Fruit fly (Drosophila melanogaster) whole organism, wandering third instar larva: Measurements from ENCODE around the gene CG4230.

ENCODE experiments used
- Dfd ChIP-seq: fragments of >200 bp; optimal IDR thresholded peaks from 2 replicates; lab custom pipeline; 2017; ENCODE audit warnings: missing biosample characterization, missing genetic modification characterization
- Dif ChIP-seq: fragments of 200-275, 200-300 bp; sonication (Bioruptor generic); optimal IDR thresholded peaks from 2 replicates; lab custom pipeline; 2018; ENCODE audit warnings: missing biosample characterization, missing genetic modification characterization; ENCODE audit not compliant: partially characterized antibody
- br ChIP-seq: fragments of 200-800 bp; sonication (Bioruptor generic); optimal IDR thresholded peaks from 2 replicates; lab custom pipeline; 2016; ENCODE audit warnings: missing biosample characterization, missing genetic modification characterization
- brk ChIP-seq: fragments of 200-800 bp; sonication (Bioruptor generic); optimal IDR thresholded peaks from 2 replicates; lab custom pipeline; 2016; ENCODE audit warnings: missing biosample characterization, mild to moderate bottlenecking, missing genetic modification characterization
- dl ChIP-seq, 2 experiments: fragments of 175-275, 200-275 bp in 1 of 2; fragments of 200-275 bp in 1 of 2; sonication (Bioruptor generic); optimal IDR thresholded peaks; lab custom pipeline; 2018; ENCODE audit warnings: mild to moderate bottlenecking in 2 of 2, missing biosample characterization in 2 of 2, missing genetic modification characterization in 2 of 2, moderate library complexity in 2 of 2; ENCODE audit not compliant: partially characterized antibody in 2 of 2, insufficient read depth in 1 of 2
- fru ChIP-seq: fragments of 200-800 bp; sonication (Bioruptor generic); optimal IDR thresholded peaks from 3 replicates; lab custom pipeline; 2016; ENCODE audit warnings: missing biosample characterization, mild to moderate bottlenecking, missing genetic modification characterization
- h ChIP-seq: fragments of 200-800 bp; sonication (Bioruptor generic); optimal IDR thresholded peaks from 3 replicates; lab custom pipeline; 2016; ENCODE audit warnings: missing biosample characterization, mild to moderate bottlenecking, missing genetic modification characterization
- psq ChIP-seq: fragments of 200-800 bp; sonication (Bioruptor generic); optimal IDR thresholded peaks from 3 replicates; lab custom pipeline; 2017; ENCODE audit warnings: missing biosample characterization, mild to moderate bottlenecking, missing genetic modification characterization, moderate library complexity
- usp ChIP-seq: fragments of >200 bp; optimal IDR thresholded peaks from 2 replicates; lab custom pipeline; 2017; ENCODE audit warnings: missing biosample characterization, missing genetic modification characterization

- no peak for TF ChIP-seq usp (GFP tag; lab: Kevin White, UChicago)
- TF ChIP-seq psq (GFP tag; lab: Kevin White, UChicago), result no peak
- TF ChIP-seq dl (GFP tag; optimal IDR thresholded peaks at IDR 0.05; lab: Kevin White, UChicago; ENCODE audit: insufficient read depth in 1 of 2, partially characterized antibody in 2 of 2), result no peak
- TF ChIP-seq Dif (GFP tag; lab: Kevin White, UChicago), result no peak
- no peak for TF ChIP-seq h (GFP tag; lab: Kevin White, UChicago)
- no peak for TF ChIP-seq fru
- TF ChIP-seq brk (GFP tag; lab: Kevin White, UChicago), result no peak
- no peak for TF ChIP-seq Dfd (GFP tag; lab: Kevin White, UChicago)
- TF ChIP-seq br (GFP tag; lab: Kevin White, UChicago), result no peak
Observed at dm6 chr2L:5055528-5055927, 40.5 kb upstream of the CG4230 start.
